Worm (Caenorhabditis elegans): Measurements from ENCODE around the gene srd-64.
A peak's percentile ranks its signal among the peaks of the same experiment; 100 is the strongest.

srd-64 gene

ce11 chrIII:1743081-1743480 lies 48.2 kb upstream of the srd-64 start (continued):
- TF ChIP-seq F57A8.1 (GFP tag; optimal IDR thresholded peaks at IDR 0.05): peak; percentile 20
- TF ChIP-seq F37B4.10 (GFP tag; IDR thresholded peaks at IDR 0.05): no peak
- TF ChIP-seq B0035.1 (tag; optimal IDR thresholded peaks at IDR 0.05): no peak
- no peak for TF ChIP-seq ztf-3 (GFP tag; optimal IDR thresholded peaks at IDR 0.05)
- TF ChIP-seq ztf-18 (tag; optimal IDR thresholded peaks at IDR 0.05): peak; percentile 21
- TF ChIP-seq dpff-1 (tag; optimal IDR thresholded peaks at IDR 0.05): no peak
- no peak for TF ChIP-seq xnd-1 (tag; optimal IDR thresholded peaks at IDR 0.05)
- TF ChIP-seq pbrm-1 (GFP tag; IDR thresholded peaks at IDR 0.05): peak; percentile 48
- peak; percentile 65; the same call in 1 of the 2 replicates for TF ChIP-seq lin-26 (GFP tag; IDR thresholded peaks at IDR 0.05)
- TF ChIP-seq madf-10 (tag; optimal IDR thresholded peaks at IDR 0.05): no peak
- no peak for TF ChIP-seq aptf-3 (GFP tag; IDR thresholded peaks at IDR 0.05)
- 0 out of 2 replicates have a peak, but pooled peaks have one; percentile 20 for TF ChIP-seq hmg-1.2 (GFP tag; IDR thresholded peaks at IDR 0.05)
- TF ChIP-seq lin-54 (GFP tag; optimal IDR thresholded peaks at IDR 0.05): peak; percentile 17
- TF ChIP-seq F22D6.2 (tag; optimal IDR thresholded peaks at IDR 0.05): no peak
- TF ChIP-seq nfya-2 (GFP tag; IDR thresholded peaks at IDR 0.05): no peak
- TF ChIP-seq nhr-179 (tag; optimal IDR thresholded peaks at IDR 0.05): no peak
- no peak for TF ChIP-seq ceh-58 (GFP tag; IDR thresholded peaks at IDR 0.05)
- TF ChIP-seq Y67H2A.10 (GFP tag; conservative IDR thresholded peaks at IDR 0.05): no peak
- peak; percentile 49 for TF ChIP-seq snpc-1.3 (tag; optimal IDR thresholded peaks at IDR 0.05; ENCODE audit: insufficient read depth)
- no peak for TF ChIP-seq ceh-100 (GFP tag; IDR thresholded peaks at IDR 0.05)
- TF ChIP-seq efl-1 (GFP tag; optimal IDR thresholded peaks at IDR 0.05): no peak

ce11 chrIII:1733412-1733811 lies 38.5 kb upstream of the srd-64 start:
- no peak for TF ChIP-seq lin-54 (GFP tag; optimal IDR thresholded peaks at IDR 0.05)
- no peak for TF ChIP-seq ceh-40 (GFP tag; IDR thresholded peaks at IDR 0.05)
- no peak for TF ChIP-seq attf-3 (GFP tag; conservative IDR thresholded peaks at IDR 0.05)
- TF ChIP-seq chd-7 (tag; optimal IDR thresholded peaks at IDR 0.05): no peak
- no peak for TF ChIP-seq lag-1 (GFP tag; IDR thresholded peaks at IDR 0.05)
- TF ChIP-seq F37B4.10 (GFP tag; IDR thresholded peaks at IDR 0.05): no peak
- TF ChIP-seq attf-6 (GFP tag; IDR thresholded peaks at IDR 0.05): no peak
- TF ChIP-seq rcor-1 (GFP tag; IDR thresholded peaks at IDR 0.05): no peak
- no peak for TF ChIP-seq snpc-1.3 (tag; optimal IDR thresholded peaks at IDR 0.05; ENCODE audit: insufficient read depth)
- TF ChIP-seq ceh-27 (GFP tag; optimal IDR thresholded peaks at IDR 0.05): no peak
- no peak for TF ChIP-seq hmg-20 (GFP tag; IDR thresholded peaks at IDR 0.05)
- no peak for TF ChIP-seq ztf-6 (GFP tag; IDR thresholded peaks at IDR 0.05)

- no peak for TF ChIP-seq tbp1 (GFP tag; optimal IDR thresholded peaks at IDR 0.05)
- TF ChIP-seq hlh-12 (tag; optimal IDR thresholded peaks at IDR 0.05): no peak
- TF ChIP-seq zfh-2 (GFP tag; conservative IDR thresholded peaks at IDR 0.05): peak; percentile 41; the same call in 1 of the 2 replicates
- TF ChIP-seq nhr-80 (tag; optimal IDR thresholded peaks at IDR 0.05): no peak
- no peak for TF ChIP-seq nfya-2 (GFP tag; IDR thresholded peaks at IDR 0.05)
Observed at ce11 chrIII:1733001-1733400, 38.1 kb upstream of the srd-64 start, which contains the start of gene ser-4. TSS of gene ser-4 (minus strand) at chrIII:1733101.

- 0 out of 2 replicates have a peak, but pooled peaks have one; percentile 22 for TF ChIP-seq zfh-2 (GFP tag; conservative IDR thresholded peaks at IDR 0.05)
- no peak for TF ChIP-seq Y53G8AR.9 (GFP tag; conservative IDR thresholded peaks at IDR 0.05)
Observed at ce11 chrIII:1731850-1732249, 36.9 kb upstream of the srd-64 start.

Data from whole organism, young adult.